Worm (Caenorhabditis elegans) whole organism, young adult: ENCODE measurements around the gene Y54F10BM.3.
"Not testable (repeated sequence)": the region's sequence is repeated elsewhere in the genome, so short reads cannot be mapped to it uniquely, and the experiment has no call there.

ENCODE experiments used
- Y56A3A.18 ChIP-seq: fragments of 200-800 bp; sonication (Bioruptor generic); IDR thresholded peaks from 2 replicates; pipeline ENCODE4 v1.3.6; 2022; ENCODE audit warnings: missing genetic modification reagents, missing genetic modification characterization, missing compliant biosample characterization
- ama-1 ChIP-seq, 3 experiments: fragments of 150-350 bp in 1 of 3; sonication (generic microtip) in 2 of 3; optimal IDR thresholded peaks; 2 replicates each; lab custom pipeline; 2014 to 2018; ENCODE audit warnings: missing biosample characterization in 2 of 3, missing genetic modification characterization in 2 of 3, missing genetic modification reagents in 2 of 3
- athp-1 ChIP-seq: sonication (generic microtip); optimal IDR thresholded peaks from 2 replicates; lab custom pipeline; 2017; ENCODE audit warnings: mild to moderate bottlenecking, missing genetic modification characterization, missing compliant biosample characterization
- hmg-1.2 ChIP-seq: fragments of 200-800 bp; sonication (Bioruptor generic); IDR thresholded peaks from 2 replicates; pipeline ENCODE4 v1.3.6; 2022; ENCODE audit warnings: missing genetic modification reagents, missing genetic modification characterization, missing compliant biosample characterization
- nfya-2 ChIP-seq: fragments of 200-800 bp; sonication (Bioruptor generic); IDR thresholded peaks from 2 replicates; pipeline ENCODE4 v1.3.6; 2022; ENCODE audit warnings: missing genetic modification reagents, missing genetic modification characterization, missing compliant biosample characterization
- sea-2 ChIP-seq: fragments of 200-800 bp; sonication (Bioruptor generic); IDR thresholded peaks from 2 replicates; pipeline ENCODE4 v1.3.6; 2022; ENCODE audit warnings: missing genetic modification characterization, missing compliant biosample characterization
- tbp1 ChIP-seq: fragments of 200-800 bp; sonication (Bioruptor generic); optimal IDR thresholded peaks from 2 replicates; lab custom pipeline; 2018; ENCODE audit warnings: mild to moderate bottlenecking, missing genetic modification characterization, missing compliant biosample characterization

DNA sequence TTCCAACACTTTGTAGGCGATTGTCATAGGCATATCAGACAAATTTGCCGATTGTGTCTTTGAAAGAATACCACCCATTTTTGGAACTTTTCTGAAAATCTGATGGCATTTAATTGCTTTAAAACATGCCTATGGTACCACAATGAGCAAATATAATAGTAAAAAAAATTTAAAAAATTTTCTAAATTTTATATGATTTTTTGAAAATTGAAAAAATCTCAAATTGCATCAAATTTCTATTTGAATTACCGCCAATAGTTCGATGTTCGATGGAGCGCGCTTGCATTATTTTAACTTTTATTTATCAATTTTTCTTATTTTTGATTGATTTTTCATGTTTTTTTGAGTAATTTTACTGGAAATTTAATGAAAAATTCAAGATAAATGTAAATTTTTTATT is 20.5 kb upstream of the Y54F10BM.3 start, which contains the start of gene fbxa-42:
- TF ChIP-seq sea-2 (GFP tag; lab: Robert Waterston, UW); ama-1 (optimal IDR thresholded peaks at IDR 0.05; lab: Kevin White, UChicago); ama-1 (GFP tag; optimal IDR thresholded peaks at IDR 0.05; lab: Kevin White, UChicago); nfya-2 (GFP tag; lab: Robert Waterston, UW); Y56A3A.18 (GFP tag; lab: Robert Waterston, UW); tbp1 (GFP tag; lab: Kevin White, UChicago); athp-1 (tag; lab: Kevin White, UChicago); hmg-1.2 (GFP tag; lab: Robert Waterston, UW): not testable (repeated sequence)
